Worm (Caenorhabditis elegans): Measurements from ENCODE around the gene F37B12.1.

- TF ChIP-seq mep-1 (tag; optimal IDR thresholded peaks at IDR 0.05) (no peak), blmp-1 (tag; optimal IDR thresholded peaks at IDR 0.05) (no peak), snpc-4 (tag; optimal IDR thresholded peaks at IDR 0.05) (no peak)
Measured at ce11 chrII:9033034-9033433, 4.0 kb upstream of the F37B12.1 start.
